Worm (Caenorhabditis elegans) whole organism, young adult: ENCODE results near the gene mex-1.

Experiments used
- B0019.2 ChIP-seq: fragments of 200-800 bp; sonication (Bioruptor generic); conservative IDR thresholded peaks from 2 replicates; pipeline ENCODE4 v1.3.6; 2022; ENCODE audit warnings: missing genetic modification reagents, missing genetic modification characterization, missing compliant biosample characterization
- B0035.1 ChIP-seq: sonication (generic microtip); optimal IDR thresholded peaks from 2 replicates; lab custom pipeline; 2016; ENCODE audit warnings: missing genetic modification characterization, mild to moderate bottlenecking, missing compliant biosample characterization, missing genotype, missing genetic modification reagents
- B0261.1 ChIP-seq: sonication (generic microtip); optimal IDR thresholded peaks from 2 replicates; lab custom pipeline; 2016; ENCODE audit warnings: mild to moderate bottlenecking, missing genetic modification characterization, moderate library complexity, missing compliant biosample characterization
- B0336.3 ChIP-seq: fragments of 200-800 bp; sonication (Bioruptor generic); IDR thresholded peaks from 2 replicates; pipeline ENCODE4 v1.3.6; 2022; ENCODE audit warnings: missing genetic modification characterization, missing compliant biosample characterization
- F10E7.11 ChIP-seq: sonication (generic microtip); optimal IDR thresholded peaks from 2 replicates; lab custom pipeline; 2017; ENCODE audit warnings: mild to moderate bottlenecking, missing genetic modification characterization, moderate library complexity, missing compliant biosample characterization
- F33H1.4 ChIP-seq: fragments of 200-800 bp; sonication (Bioruptor generic); IDR thresholded peaks from 2 replicates; pipeline ENCODE4 v1.3.6; 2022; ENCODE audit warnings: missing genetic modification reagents, missing genetic modification characterization, missing compliant biosample characterization
- Y53G8AR.9 ChIP-seq: fragments of 200-800 bp; sonication (Bioruptor generic); conservative IDR thresholded peaks from 2 replicates; pipeline ENCODE4 v1.3.6; 2022; ENCODE audit warnings: missing genetic modification reagents, missing genetic modification characterization, missing compliant biosample characterization
- Y67H2A.10 ChIP-seq: fragments of 200-800 bp; sonication (Bioruptor generic); conservative IDR thresholded peaks from 2 replicates; pipeline ENCODE4 v1.3.6; 2022; ENCODE audit warnings: missing genetic modification reagents, missing genetic modification characterization, missing compliant biosample characterization
- Y79H2A.3 ChIP-seq: fragments of 200-800 bp; sonication (Bioruptor generic); conservative IDR thresholded peaks from 2 replicates; pipeline ENCODE4 v1.3.6; 2022; ENCODE audit warnings: missing genetic modification reagents, missing genetic modification characterization, missing compliant biosample characterization
- Y95B8A.8 ChIP-seq: fragments of 200-800 bp; sonication (Bioruptor generic); IDR thresholded peaks from 2 replicates; pipeline ENCODE4 v1.3.6; 2022; ENCODE audit warnings: missing genetic modification reagents, missing genetic modification characterization, missing compliant biosample characterization
- aptf-2 ChIP-seq: fragments of 200-800 bp; sonication (Bioruptor generic); conservative IDR thresholded peaks from 2 replicates; pipeline ENCODE4 v1.3.6; 2022; ENCODE audit warnings: missing genetic modification reagents, missing genetic modification characterization, missing compliant biosample characterization
- atf-7 ChIP-seq: sonication (generic microtip); optimal IDR thresholded peaks from 2 replicates; lab custom pipeline; 2017; ENCODE audit warnings: mild to moderate bottlenecking, missing genetic modification characterization, missing compliant biosample characterization
- cebp-1 ChIP-seq, 2 experiments: fragments of 200-800 bp in 1 of 2; sonication (Bioruptor generic) in 1 of 2; sonication (generic microtip) in 1 of 2; IDR thresholded peaks in 1 of 2; optimal IDR thresholded peaks in 1 of 2; 2 replicates each; pipeline versions ENCODE4 v1.3.6 to Lab custom; 2017 to 2022; ENCODE audit warnings: missing compliant biosample characterization in 2 of 2, missing genetic modification characterization in 2 of 2, mild to moderate bottlenecking in 1 of 2, missing genetic modification reagents in 1 of 2, moderate library complexity in 1 of 2
- ceh-27 ChIP-seq: fragments of 200-800 bp; sonication (Bioruptor generic); optimal IDR thresholded peaks from 2 replicates; lab custom pipeline; 2018; ENCODE audit warnings: mild to moderate bottlenecking, missing genetic modification characterization, moderate library complexity, missing compliant biosample characterization
- ceh-40 ChIP-seq: fragments of 200-800 bp; sonication (Bioruptor generic); IDR thresholded peaks from 2 replicates; pipeline ENCODE4 v1.3.6; 2022; ENCODE audit warnings: missing genetic modification characterization, missing compliant biosample characterization
- ceh-91 ChIP-seq: fragments of 200-800 bp; sonication (Bioruptor generic); IDR thresholded peaks from 2 replicates; pipeline ENCODE4 v1.3.6; 2022; ENCODE audit warnings: missing genetic modification reagents, missing genetic modification characterization, missing compliant biosample characterization
- dpff-1 ChIP-seq: sonication (generic microtip); optimal IDR thresholded peaks from 2 replicates; lab custom pipeline; 2017; ENCODE audit warnings: mild to moderate bottlenecking, missing genetic modification characterization, missing compliant biosample characterization
- egl-18 ChIP-seq: fragments of 200-800 bp; sonication (Bioruptor generic); IDR thresholded peaks from 2 replicates; pipeline ENCODE4 v1.3.6; 2022; ENCODE audit warnings: missing genetic modification reagents, missing genetic modification characterization, missing compliant biosample characterization
- egl-44 ChIP-seq: fragments of 200-800 bp; sonication (Bioruptor generic); IDR thresholded peaks from 2 replicates; pipeline ENCODE4 v1.3.6; 2022; ENCODE audit warnings: missing genetic modification reagents, missing genetic modification characterization, missing compliant biosample characterization
- ets-4 ChIP-seq: fragments of 200-800 bp; sonication (Bioruptor generic); optimal IDR thresholded peaks from 2 replicates; lab custom pipeline; 2018; ENCODE audit warnings: mild to moderate bottlenecking, missing genetic modification characterization, missing compliant biosample characterization
- him-1 ChIP-seq: sonication (generic microtip); optimal IDR thresholded peaks from 2 replicates; lab custom pipeline; 2016; ENCODE audit warnings: missing genotype, missing genetic modification reagents, missing genetic modification characterization, missing compliant biosample characterization
- hmg-1.2 ChIP-seq: fragments of 200-800 bp; sonication (Bioruptor generic); IDR thresholded peaks from 2 replicates; pipeline ENCODE4 v1.3.6; 2022; ENCODE audit warnings: missing genetic modification reagents, missing genetic modification characterization, missing compliant biosample characterization
- let-526 ChIP-seq: fragments of 200-800 bp; sonication (Bioruptor generic); IDR thresholded peaks from 2 replicates; pipeline ENCODE4 v1.3.6; 2022; ENCODE audit warnings: missing genetic modification reagents, missing genetic modification characterization, missing compliant biosample characterization
- lin-40 ChIP-seq: sonication (generic microtip); optimal IDR thresholded peaks from 2 replicates; lab custom pipeline; 2016; ENCODE audit warnings: missing genetic modification characterization, mild to moderate bottlenecking, missing compliant biosample characterization, missing genotype, missing genetic modification reagents
- madf-8 ChIP-seq: fragments of 200-800 bp; sonication (Bioruptor generic); conservative IDR thresholded peaks from 2 replicates; pipeline ENCODE4 v1.3.6; 2022; ENCODE audit warnings: missing genetic modification reagents, missing genetic modification characterization, missing compliant biosample characterization
- nfya-1 ChIP-seq: sonication (generic microtip); optimal IDR thresholded peaks from 2 replicates; lab custom pipeline; 2017; ENCODE audit warnings: antibody characterized with exemption, missing compliant biosample characterization, missing genetic modification characterization, borderline replicate concordance; ENCODE audit not compliant: insufficient read depth
- nhr-80 ChIP-seq: sonication (generic microtip); optimal IDR thresholded peaks from 2 replicates; lab custom pipeline; 2016; ENCODE audit warnings: missing genetic modification characterization, missing compliant biosample characterization
- pbrm-1 ChIP-seq: fragments of 200-800 bp; sonication (Bioruptor generic); IDR thresholded peaks from 2 replicates; pipeline ENCODE4 v1.3.6; 2022; ENCODE audit warnings: missing genetic modification reagents, missing genetic modification characterization, missing compliant biosample characterization
- pha-4 ChIP-seq: fragments of 150-350 bp; sonication (generic microtip); optimal IDR thresholded peaks from 2 replicates; lab custom pipeline; 2014; ENCODE audit warnings: missing biosample characterization, missing genetic modification reagents, missing genetic modification characterization
- rpc-1 ChIP-seq, 2 experiments: fragments of 150-350 bp in 1 of 2; sonication (generic microtip) in 1 of 2; optimal IDR thresholded peaks; 2 replicates each; lab custom pipeline; 2014 to 2018; ENCODE audit warnings: missing biosample characterization in 1 of 2, missing genetic modification characterization in 1 of 2, missing genetic modification reagents in 1 of 2, missing genotype in 1 of 2
- sdz-38 ChIP-seq: sonication (generic microtip); optimal IDR thresholded peaks from 2 replicates; lab custom pipeline; 2016; ENCODE audit warnings: missing genotype, missing genetic modification characterization, missing compliant biosample characterization
- snpc-3.4 ChIP-seq: sonication (generic microtip); optimal IDR thresholded peaks from 2 replicates; lab custom pipeline; 2017; ENCODE audit warnings: missing genetic modification characterization, mild to moderate bottlenecking, missing compliant biosample characterization, antibody characterized with exemption, moderate library complexity, missing genotype, missing genetic modification reagents
- tbp1 ChIP-seq: fragments of 200-800 bp; sonication (Bioruptor generic); optimal IDR thresholded peaks from 2 replicates; lab custom pipeline; 2018; ENCODE audit warnings: mild to moderate bottlenecking, missing genetic modification characterization, missing compliant biosample characterization
- xnd-1 ChIP-seq: sonication (generic microtip); optimal IDR thresholded peaks from 2 replicates; lab custom pipeline; 2016; ENCODE audit warnings: missing genotype, missing genetic modification reagents, missing genetic modification characterization, missing compliant biosample characterization
- ztf-25 ChIP-seq: fragments of 200-800 bp; sonication (Bioruptor generic); IDR thresholded peaks from 2 replicates; pipeline ENCODE4 v1.3.6; 2022; ENCODE audit warnings: missing genetic modification reagents, missing genetic modification characterization, missing compliant biosample characterization
- ztf-26 ChIP-seq: sonication (generic microtip); optimal IDR thresholded peaks from 2 replicates; lab custom pipeline; 2017; ENCODE audit warnings: missing genetic modification characterization, missing compliant biosample characterization
- ztf-6 ChIP-seq: fragments of 200-800 bp; sonication (Bioruptor generic); IDR thresholded peaks from 2 replicates; pipeline ENCODE4 v1.3.6; 2022; ENCODE audit warnings: missing genetic modification reagents, missing genetic modification characterization, missing compliant biosample characterization

mex-1 gene

DNA sequence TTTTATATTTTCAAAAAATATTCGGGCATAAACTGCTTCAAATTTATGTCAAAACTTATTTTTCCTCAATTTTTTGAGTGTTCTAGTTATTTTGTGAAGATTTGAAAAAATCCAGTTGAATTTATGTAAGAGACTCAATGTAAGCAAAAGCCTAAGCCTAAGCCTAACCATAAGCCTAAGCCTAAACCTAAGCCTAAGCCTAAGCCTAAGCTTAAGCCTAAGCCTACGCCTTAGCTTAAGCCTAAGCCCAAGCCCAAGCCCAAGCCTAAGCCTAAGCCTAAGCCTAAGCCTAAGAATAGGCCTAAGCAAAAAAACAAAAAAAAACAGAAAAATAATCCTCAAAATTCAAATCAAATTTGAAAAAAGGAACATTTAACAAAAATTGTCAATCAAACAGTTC, 38.3 kb upstream of the mex-1 start:
- TF ChIP-seq Y79H2A.3 (GFP tag; lab: Robert Waterston, UW): no peak
- no peak for TF ChIP-seq him-1 (tag; lab: Kevin White, UChicago)
- no peak for TF ChIP-seq atf-7 (tag; lab: Kevin White, UChicago)
- no peak for TF ChIP-seq B0035.1

DNA sequence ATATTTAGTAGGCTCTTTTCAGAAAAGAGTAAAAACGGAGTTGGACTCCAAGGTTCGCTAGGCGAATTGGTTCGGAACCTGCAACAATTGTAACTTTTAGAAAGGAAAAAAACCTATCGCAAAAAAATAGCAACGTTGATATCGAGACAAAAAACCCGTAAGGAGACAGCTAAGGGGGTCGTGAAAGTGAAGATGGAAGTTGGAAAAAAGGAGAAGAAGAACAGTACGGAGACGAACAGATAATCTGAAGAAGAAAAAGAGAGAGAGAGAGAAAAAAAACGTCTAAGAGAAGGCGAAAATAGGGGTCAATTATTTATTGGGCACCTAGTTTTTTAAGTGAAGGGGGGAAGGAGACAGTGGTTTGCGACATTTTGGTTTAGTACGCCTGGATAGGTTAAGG, 33.2 kb upstream of the mex-1 start, which contains the start of gene lin-29:
Gene lin-29, minus strand, starts transcription at position 78 of the 400 bp plus-strand sequence.
- TF ChIP-seq ztf-26 (tag; lab: Kevin White, UChicago): no peak
- TF ChIP-seq egl-44: no peak
- no peak for TF ChIP-seq F10E7.11
- TF ChIP-seq cebp-1 (GFP tag; IDR thresholded peaks at IDR 0.05; lab: Robert Waterston, UW): no peak
- no peak for TF ChIP-seq cebp-1 (tag; optimal IDR thresholded peaks at IDR 0.05; lab: Kevin White, UChicago)
- TF ChIP-seq sdz-38 (tag; lab: Kevin White, UChicago): no peak
- TF ChIP-seq ztf-25 (GFP tag; lab: Robert Waterston, UW): no peak
- no peak for TF ChIP-seq ceh-91 (GFP tag; lab: Robert Waterston, UW)
- no peak for TF ChIP-seq let-526 (GFP tag; lab: Robert Waterston, UW)
- TF ChIP-seq tbp1 (GFP tag; lab: Kevin White, UChicago): no peak
- TF ChIP-seq madf-8: no peak
- TF ChIP-seq dpff-1 (tag; lab: Kevin White, UChicago): no peak
- no peak for TF ChIP-seq Y67H2A.10
- no peak for TF ChIP-seq nhr-80 (tag; lab: Kevin White, UChicago)
- no peak for TF ChIP-seq Y95B8A.8

DNA sequence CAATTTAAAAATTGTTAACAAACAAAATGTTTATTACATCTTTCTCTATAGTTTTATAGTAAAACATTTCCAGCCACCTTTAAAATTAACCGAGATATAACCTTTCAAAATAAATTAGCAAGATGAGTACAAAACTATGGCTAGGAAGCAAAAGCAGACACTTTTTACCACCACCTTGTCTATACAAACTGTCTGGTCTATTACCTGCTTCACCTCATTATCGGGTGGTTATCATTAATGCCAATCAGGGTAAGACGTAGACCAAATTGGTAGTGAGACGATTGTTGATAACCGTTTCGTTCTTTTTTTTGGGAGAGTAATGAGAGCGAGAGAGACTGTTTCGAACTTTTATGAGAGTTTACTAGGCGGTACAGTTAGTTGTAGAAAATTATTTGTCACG, 32.0 kb upstream of the mex-1 start:
- TF ChIP-seq nhr-80 (tag; lab: Kevin White, UChicago): peak; percentile 54
- TF ChIP-seq B0336.3 (GFP tag; lab: Robert Waterston, UW): no peak

DNA sequence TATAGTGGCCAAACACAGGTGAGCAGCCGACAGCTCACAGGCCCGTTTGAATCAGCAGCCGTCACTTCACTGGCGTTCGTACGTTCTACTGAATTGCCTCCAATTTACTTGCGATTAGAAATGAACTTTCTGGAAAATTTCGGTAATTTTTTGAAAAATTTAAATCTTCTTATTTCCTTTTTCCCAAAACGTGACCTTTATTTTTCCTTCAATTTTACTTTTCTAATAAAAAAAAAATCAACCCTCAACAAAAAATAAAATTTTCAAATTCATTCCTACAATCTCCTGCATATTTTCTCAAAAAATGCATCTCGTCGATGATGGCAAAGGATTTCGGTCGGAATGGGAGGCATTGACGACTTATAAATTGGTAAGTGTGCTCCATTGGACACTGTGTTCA, 20.0 kb upstream of the mex-1 start, which contains the start of gene W03C9.8:
Gene W03C9.8, plus strand, starts transcription at position 301 of the 400 bp plus-strand sequence.
- TF ChIP-seq pha-4 (tag; lab: Kevin White, UChicago) (no peak), B0261.1 (tag; lab: Kevin White, UChicago) (no peak), pbrm-1 (GFP tag; lab: Robert Waterston, UW) (no peak), ceh-27 (GFP tag; lab: Kevin White, UChicago) (no peak), egl-18 (GFP tag; lab: Robert Waterston, UW) (no peak), egl-44 (no peak), ztf-25 (GFP tag; lab: Robert Waterston, UW) (no peak)

DNA sequence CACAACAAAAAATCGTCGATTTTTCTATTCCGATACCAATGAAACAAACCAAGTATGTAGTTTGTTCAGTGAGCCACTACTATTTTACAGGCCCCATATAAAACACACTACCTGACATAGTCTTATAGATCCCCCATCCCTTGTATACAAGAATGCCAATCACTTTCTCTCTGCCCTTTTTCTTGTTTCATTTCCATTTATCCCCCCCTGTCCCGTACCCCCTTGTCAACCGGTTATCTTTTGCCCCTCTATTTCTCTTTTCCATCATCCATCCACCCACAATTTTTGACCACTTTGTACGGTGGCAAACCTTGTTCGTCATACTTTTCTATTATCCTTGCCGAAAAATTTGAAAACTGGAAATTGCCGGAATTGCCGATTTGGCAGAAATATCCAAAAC, 15.5 kb upstream of the mex-1 start:
- TF ChIP-seq ceh-40 (no peak), egl-44 (no peak), Y79H2A.3 (GFP tag; lab: Robert Waterston, UW) (no peak), let-526 (GFP tag; lab: Robert Waterston, UW) (no peak), nfya-1 (tag; lab: Kevin White, UChicago) (no peak)
- TF ChIP-seq, all 124 proteins: peak for 0

DNA sequence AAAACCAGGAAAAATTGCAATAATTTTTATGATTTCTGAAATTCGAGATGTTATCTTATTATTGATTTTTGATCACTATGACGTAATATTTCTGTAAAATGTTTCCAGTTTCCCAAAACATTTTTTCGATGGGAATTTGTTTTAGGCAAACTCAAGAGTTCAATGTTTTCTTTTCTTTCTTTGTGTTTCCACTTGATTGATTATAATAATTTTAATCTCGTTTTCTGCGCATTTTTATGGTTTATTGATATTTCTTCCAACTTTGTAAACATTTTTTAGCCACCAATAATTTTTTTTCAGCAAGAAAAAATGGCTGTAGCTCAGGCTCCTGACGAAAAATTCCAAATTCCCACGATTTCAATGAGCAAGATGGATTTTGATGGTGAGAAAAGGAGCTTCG, 14.2 kb upstream of the mex-1 start, which contains the start of gene W03C9.6:
Gene W03C9.6, plus strand, starts transcription at position 301 of the 400 bp plus-strand sequence.
- TF ChIP-seq ztf-6 (GFP tag; lab: Robert Waterston, UW): no peak
- no peak for TF ChIP-seq hmg-1.2 (GFP tag; lab: Robert Waterston, UW)
- TF ChIP-seq B0019.2 (GFP tag; lab: Robert Waterston, UW): no peak
- no peak for TF ChIP-seq egl-18 (GFP tag; lab: Robert Waterston, UW)
- no peak for TF ChIP-seq F33H1.4 (GFP tag; lab: Robert Waterston, UW)
- TF ChIP-seq lin-40 (tag; lab: Kevin White, UChicago): no peak
- TF ChIP-seq xnd-1: no peak
- no peak for TF ChIP-seq aptf-2 (GFP tag; lab: Robert Waterston, UW)
- TF ChIP-seq rpc-1 (optimal IDR thresholded peaks at IDR 0.05; lab: Kevin White, UChicago): no peak
- no peak for TF ChIP-seq rpc-1 (tag; optimal IDR thresholded peaks at IDR 0.05; lab: Kevin White, UChicago)
- TF ChIP-seq Y53G8AR.9 (GFP tag; lab: Robert Waterston, UW): no peak
- TF ChIP-seq ets-4 (GFP tag; lab: Kevin White, UChicago): no peak
- no peak for TF ChIP-seq ztf-25 (GFP tag; lab: Robert Waterston, UW)
- TF ChIP-seq snpc-3.4 (tag; lab: Kevin White, UChicago): no peak
- TF ChIP-seq let-526 (GFP tag; lab: Robert Waterston, UW): no peak
